Fruit fly (Drosophila melanogaster) whole organism, wandering third instar larva: Measurements from ENCODE around the gene Agpat2.
A peak's percentile ranks its signal among the peaks of the same experiment; 100 is the strongest.

Experiments
- Abd-B ChIP-seq: fragments of >200 bp; optimal IDR thresholded peaks from 2 replicates; lab custom pipeline; 2017; ENCODE audit warnings: missing biosample characterization, missing genetic modification characterization
- CG32264 ChIP-seq: fragments of 200-800 bp; sonication (Bioruptor generic); optimal IDR thresholded peaks from 2 replicates; lab custom pipeline; 2016; ENCODE audit warnings: missing biosample characterization, missing genetic modification characterization
- CG9705 ChIP-seq: fragments of 200-800 bp; sonication (Bioruptor generic); optimal IDR thresholded peaks from 2 replicates; lab custom pipeline; 2018; ENCODE audit warnings: missing biosample characterization, mild to moderate bottlenecking, missing genetic modification characterization
- CrebA ChIP-seq: fragments of 200-800 bp; sonication (Bioruptor generic); optimal IDR thresholded peaks from 2 replicates; lab custom pipeline; 2016; ENCODE audit warnings: missing biosample characterization, mild to moderate bottlenecking, missing genetic modification characterization, borderline replicate concordance
- Dfd ChIP-seq: fragments of >200 bp; optimal IDR thresholded peaks from 2 replicates; lab custom pipeline; 2017; ENCODE audit warnings: missing biosample characterization, missing genetic modification characterization
- Dif ChIP-seq: fragments of 200-275, 200-300 bp; sonication (Bioruptor generic); optimal IDR thresholded peaks from 2 replicates; lab custom pipeline; 2018; ENCODE audit warnings: missing biosample characterization, missing genetic modification characterization; ENCODE audit not compliant: partially characterized antibody
- HLH106 ChIP-seq: fragments of 200-800 bp; optimal IDR thresholded peaks from 3 replicates; lab custom pipeline; 2019; ENCODE audit warnings: missing biosample characterization, mild to moderate bottlenecking, missing genetic modification characterization, moderate library complexity
- Hnf4 ChIP-seq: fragments of 200-800 bp; sonication (Bioruptor generic); optimal IDR thresholded peaks from 2 replicates; lab custom pipeline; 2016; ENCODE audit warnings: missing biosample characterization, mild to moderate bottlenecking, missing genetic modification characterization
- Hr78 ChIP-seq: fragments of >200 bp; optimal IDR thresholded peaks from 2 replicates; lab custom pipeline; 2017; ENCODE audit warnings: missing biosample characterization, missing genetic modification characterization
- Hr83 ChIP-seq: fragments of 200-300 bp; sonication (Bioruptor generic); optimal IDR thresholded peaks from 2 replicates; lab custom pipeline; 2016; ENCODE audit warnings: missing biosample characterization, mild to moderate bottlenecking, missing genetic modification characterization, moderate library complexity; ENCODE audit not compliant: poor library complexity, severe bottlenecking
- Jra ChIP-seq: sonication (Bioruptor generic); optimal IDR thresholded peaks from 2 replicates; lab custom pipeline; 2016; ENCODE audit warnings: missing biosample characterization, missing genetic modification characterization
- Mio ChIP-seq: sonication (Bioruptor generic); optimal IDR thresholded peaks from 2 replicates; lab custom pipeline; 2016; ENCODE audit warnings: missing biosample characterization, missing genetic modification characterization
- Myc ChIP-seq: fragments of >200 bp; optimal IDR thresholded peaks from 2 replicates; lab custom pipeline; 2017
- N ChIP-seq: fragments of >200 bp; optimal IDR thresholded peaks from 2 replicates; lab custom pipeline; 2018; ENCODE audit warnings: missing biosample characterization, missing external identifiers, missing genetic modification characterization
- OdsH ChIP-seq: fragments of 200-800 bp; sonication (Bioruptor generic); optimal IDR thresholded peaks from 2 replicates; lab custom pipeline; 2016; ENCODE audit warnings: missing biosample characterization, mild to moderate bottlenecking, missing genetic modification characterization
- Rel ChIP-seq, 2 experiments: fragments of 200-800 bp; sonication (Bioruptor generic) in 1 of 2; optimal IDR thresholded peaks; 2 replicates in 1 of 2; 3 replicates in 1 of 2; lab custom pipeline; 2016 to 2019; ENCODE audit warnings: mild to moderate bottlenecking in 2 of 2, missing biosample characterization in 2 of 2, missing genetic modification characterization in 2 of 2, moderate library complexity in 1 of 2
- Sp1 ChIP-seq: fragments of 200-800 bp; sonication (Bioruptor generic); optimal IDR thresholded peaks from 3 replicates; lab custom pipeline; 2019; ENCODE audit warnings: missing biosample characterization, mild to moderate bottlenecking, missing genetic modification characterization, moderate library complexity
- Vsx2 ChIP-seq: fragments of 200-300, 225-300 bp; sonication (Bioruptor generic); optimal IDR thresholded peaks from 2 replicates; lab custom pipeline; 2018; ENCODE audit warnings: missing biosample characterization, missing genetic modification characterization; ENCODE audit not compliant: partially characterized antibody
- br ChIP-seq: fragments of 200-800 bp; sonication (Bioruptor generic); optimal IDR thresholded peaks from 2 replicates; lab custom pipeline; 2016; ENCODE audit warnings: missing biosample characterization, missing genetic modification characterization
- brk ChIP-seq: fragments of 200-800 bp; sonication (Bioruptor generic); optimal IDR thresholded peaks from 2 replicates; lab custom pipeline; 2016; ENCODE audit warnings: missing biosample characterization, mild to moderate bottlenecking, missing genetic modification characterization
- dl ChIP-seq, 2 experiments: fragments of 175-275, 200-275 bp in 1 of 2; fragments of 200-275 bp in 1 of 2; sonication (Bioruptor generic); optimal IDR thresholded peaks; lab custom pipeline; 2018; ENCODE audit warnings: mild to moderate bottlenecking in 2 of 2, missing biosample characterization in 2 of 2, missing genetic modification characterization in 2 of 2, moderate library complexity in 2 of 2; ENCODE audit not compliant: partially characterized antibody in 2 of 2, insufficient read depth in 1 of 2
- dmrt93B ChIP-seq: fragments of 200-800 bp; sonication (Bioruptor generic); optimal IDR thresholded peaks from 2 replicates; lab custom pipeline; 2018; ENCODE audit warnings: missing biosample characterization, mild to moderate bottlenecking, missing genetic modification characterization
- dsf ChIP-seq: sonication (Bioruptor generic); optimal IDR thresholded peaks from 2 replicates; lab custom pipeline; 2016; ENCODE audit warnings: missing biosample characterization, missing genetic modification characterization, borderline replicate concordance
- ey ChIP-seq: fragments of 200-800 bp; sonication (Bioruptor generic); optimal IDR thresholded peaks from 2 replicates; lab custom pipeline; 2016; ENCODE audit warnings: missing biosample characterization, missing genetic modification characterization
- foxo ChIP-seq, 2 experiments: fragments of 200-800 bp; sonication (Bioruptor generic); optimal IDR thresholded peaks; 2 replicates in 1 of 2; 3 replicates in 1 of 2; lab custom pipeline; 2016 to 2017; ENCODE audit warnings: missing biosample characterization in 2 of 2, missing genetic modification characterization in 2 of 2
- fru ChIP-seq: fragments of 200-800 bp; sonication (Bioruptor generic); optimal IDR thresholded peaks from 3 replicates; lab custom pipeline; 2016; ENCODE audit warnings: missing biosample characterization, mild to moderate bottlenecking, missing genetic modification characterization
- h ChIP-seq: fragments of 200-800 bp; sonication (Bioruptor generic); optimal IDR thresholded peaks from 3 replicates; lab custom pipeline; 2016; ENCODE audit warnings: missing biosample characterization, mild to moderate bottlenecking, missing genetic modification characterization
- jim ChIP-seq: fragments of 175-275, 200-325 bp; sonication (Bioruptor generic); optimal IDR thresholded peaks from 2 replicates; lab custom pipeline; 2016; ENCODE audit warnings: missing biosample characterization, mild to moderate bottlenecking, missing genetic modification characterization
- lola ChIP-seq: fragments of >200 bp; optimal IDR thresholded peaks from 2 replicates; lab custom pipeline; 2017; ENCODE audit warnings: missing biosample characterization, missing genetic modification characterization
- pan ChIP-seq: fragments of >200 bp; optimal IDR thresholded peaks from 2 replicates; lab custom pipeline; 2017
- psq ChIP-seq: fragments of 200-800 bp; sonication (Bioruptor generic); optimal IDR thresholded peaks from 3 replicates; lab custom pipeline; 2017; ENCODE audit warnings: missing biosample characterization, mild to moderate bottlenecking, missing genetic modification characterization, moderate library complexity
- rgr ChIP-seq: fragments of 200-800 bp; sonication (Bioruptor generic); optimal IDR thresholded peaks from 3 replicates; lab custom pipeline; 2016; ENCODE audit warnings: missing biosample characterization, mild to moderate bottlenecking, missing genetic modification characterization
- sage ChIP-seq: fragments of 200-800 bp; sonication (Bioruptor generic); optimal IDR thresholded peaks from 2 replicates; lab custom pipeline; 2016; ENCODE audit warnings: missing biosample characterization, mild to moderate bottlenecking, missing genetic modification characterization
- sv ChIP-seq: fragments of 200-800 bp; sonication (Bioruptor generic); optimal IDR thresholded peaks from 3 replicates; lab custom pipeline; 2016; ENCODE audit warnings: missing biosample characterization, missing genetic modification characterization
- tai ChIP-seq: sonication (Bioruptor generic); optimal IDR thresholded peaks from 2 replicates; lab custom pipeline; 2016; ENCODE audit warnings: missing biosample characterization, missing genetic modification characterization
- usp ChIP-seq: fragments of >200 bp; optimal IDR thresholded peaks from 2 replicates; lab custom pipeline; 2017; ENCODE audit warnings: missing biosample characterization, missing genetic modification characterization
- woc ChIP-seq: sonication (Bioruptor generic); optimal IDR thresholded peaks from 2 replicates; lab custom pipeline; 2016; ENCODE audit warnings: missing biosample characterization, mild to moderate bottlenecking, missing genetic modification characterization

The Agpat2 gene

DNA sequence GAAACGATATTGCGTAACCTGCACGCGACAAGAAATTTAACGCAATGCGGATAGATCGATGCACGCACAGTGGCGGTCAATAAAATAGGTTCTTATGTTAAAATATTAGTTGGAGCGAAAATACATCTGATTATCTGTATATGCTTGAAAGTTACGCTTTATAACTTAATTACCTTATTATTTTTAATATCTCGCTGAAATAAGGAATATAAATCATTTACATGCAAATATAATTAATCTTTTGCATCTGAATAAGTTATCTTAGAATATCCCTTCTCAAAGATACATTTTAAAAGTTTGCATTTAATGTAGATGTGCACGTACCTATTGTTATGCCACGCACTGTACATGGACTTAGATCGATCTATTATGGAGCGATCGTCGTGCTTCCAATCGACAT is 7.9 kb upstream of the Agpat2 start:
- peak; percentile 7 for TF ChIP-seq h (GFP tag; lab: Kevin White, UChicago)
- TF ChIP-seq tai (GFP tag; lab: Kevin White, UChicago): no peak
- TF ChIP-seq Myc (lab: Kevin White, UChicago): no peak
- peak; percentile 32 for TF ChIP-seq Sp1 (GFP tag; lab: Kevin White, UChicago)
- TF ChIP-seq foxo (GFP tag; optimal IDR thresholded peaks at IDR 0.05; lab: Kevin White, UChicago): peak in 1 of 2 experiments; percentile 22

dm6 chr2L:8468929-8469681 is 5.3 kb upstream of the Agpat2 start:
- no peak for TF ChIP-seq Hr78 (GFP tag; lab: Kevin White, UChicago)
- peak; percentile 11 for TF ChIP-seq rgr (GFP tag; lab: Kevin White, UChicago)
- peak; percentile 30 for TF ChIP-seq ey (GFP tag; lab: Kevin White, UChicago)
- peak; percentile 11 for TF ChIP-seq psq (GFP tag; lab: Kevin White, UChicago)
- no peak for TF ChIP-seq Mio
- TF ChIP-seq sage (GFP tag; lab: Kevin White, UChicago): no peak
- TF ChIP-seq dl (GFP tag; optimal IDR thresholded peaks at IDR 0.05; lab: Kevin White, UChicago; ENCODE audit: insufficient read depth in 1 of 2, partially characterized antibody in 2 of 2): no peak
- TF ChIP-seq Jra: no peak
- peak; percentile 33 for TF ChIP-seq OdsH (GFP tag; lab: Kevin White, UChicago)
- TF ChIP-seq fru: peak; percentile 48
- TF ChIP-seq foxo (GFP tag; optimal IDR thresholded peaks at IDR 0.05; lab: Kevin White, UChicago): peak in 1 of 2 experiments; percentile 52
- TF ChIP-seq br (GFP tag; lab: Kevin White, UChicago): no peak
- TF ChIP-seq HLH106 (tag; lab: Kevin White, UChicago): peak; percentile 48
- peak; percentile 40 for TF ChIP-seq h (GFP tag; lab: Kevin White, UChicago)
- TF ChIP-seq sv (GFP tag; lab: Kevin White, UChicago): no peak
- TF ChIP-seq woc (GFP tag; lab: Kevin White, UChicago): peak; percentile 35

DNA sequence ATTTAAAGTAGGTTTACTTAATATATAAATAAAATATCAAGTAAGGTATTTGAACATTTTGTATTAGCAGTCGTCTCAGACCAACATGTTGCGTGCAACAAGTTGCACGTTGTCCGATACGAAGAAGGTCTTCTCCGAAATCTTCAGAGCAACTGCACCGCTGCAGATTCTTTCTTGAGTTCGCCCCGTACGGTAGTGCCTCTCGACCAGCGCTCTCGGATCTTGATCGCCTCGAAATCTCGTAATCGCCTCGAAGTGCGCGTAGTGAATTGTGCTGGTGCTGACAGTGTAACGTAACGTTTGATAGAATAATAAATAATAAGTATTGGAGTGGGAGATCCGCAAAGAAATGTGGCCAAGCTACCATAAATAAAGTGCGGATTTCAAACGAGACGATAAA is 2.8 kb upstream of the Agpat2 start, which contains the start of gene dachs:
Gene dachs, plus strand, starts transcription at position 175 of the 400 bp plus-strand sequence.
- TF ChIP-seq dmrt93B (GFP tag; lab: Kevin White, UChicago): no peak
- no peak for TF ChIP-seq Mio
- no peak for TF ChIP-seq pan (lab: Kevin White, UChicago)
- no peak for TF ChIP-seq HLH106 (tag; lab: Kevin White, UChicago)
- no peak for TF ChIP-seq CG9705
- TF ChIP-seq Hr78 (GFP tag; lab: Kevin White, UChicago): no peak

dm6 chr2L:8464107-8464582 is 351 bp upstream of the Agpat2 start, which contains the start of gene prg:
Gene prg (plus strand): TSS chr2L:8464488.
- no peak for TF ChIP-seq Dif (GFP tag; lab: Kevin White, UChicago)
- no peak for TF ChIP-seq Rel (GFP tag; optimal IDR thresholded peaks at IDR 0.05; lab: Kevin White, UChicago)
- TF ChIP-seq Rel (tag; optimal IDR thresholded peaks at IDR 0.05; lab: Kevin White, UChicago): no peak
- TF ChIP-seq CrebA (GFP tag; lab: Kevin White, UChicago): no peak
- peak; percentile 40 to 76 for TF ChIP-seq foxo (GFP tag; optimal IDR thresholded peaks at IDR 0.05; lab: Kevin White, UChicago)
- peak; percentile 82 for TF ChIP-seq tai (GFP tag; lab: Kevin White, UChicago)
- TF ChIP-seq brk: peak; percentile 51
- no peak for TF ChIP-seq Mio
- peak; percentile 32 for TF ChIP-seq sage (GFP tag; lab: Kevin White, UChicago)
- TF ChIP-seq Sp1 (GFP tag; lab: Kevin White, UChicago): peak; percentile 66
- TF ChIP-seq h (GFP tag; lab: Kevin White, UChicago): peak; percentile 78
- TF ChIP-seq lola (GFP tag; lab: Kevin White, UChicago): no peak
- TF ChIP-seq Dfd (GFP tag; lab: Kevin White, UChicago): no peak
- TF ChIP-seq jim: no peak
- peak; percentile 64 for TF ChIP-seq sv (GFP tag; lab: Kevin White, UChicago)
- peak; percentile 28 for TF ChIP-seq br (GFP tag; lab: Kevin White, UChicago)
- TF ChIP-seq fru: peak; percentile 74
- peak; percentile 28 for TF ChIP-seq OdsH (GFP tag; lab: Kevin White, UChicago)
- peak; percentile 55 for TF ChIP-seq Myc (lab: Kevin White, UChicago)
- TF ChIP-seq HLH106 (tag; lab: Kevin White, UChicago): peak; percentile 64
- TF ChIP-seq Hnf4: peak; percentile 66
- TF ChIP-seq pan (lab: Kevin White, UChicago): no peak
- no peak for TF ChIP-seq Hr78 (GFP tag; lab: Kevin White, UChicago)
- no peak for TF ChIP-seq Vsx2 (GFP tag; lab: Kevin White, UChicago)
- TF ChIP-seq rgr (GFP tag; lab: Kevin White, UChicago): peak; percentile 62
- TF ChIP-seq psq (GFP tag; lab: Kevin White, UChicago): peak; percentile 33
- TF ChIP-seq woc (GFP tag; lab: Kevin White, UChicago): peak; percentile 84
- peak; percentile 8 for TF ChIP-seq CG32264 (GFP tag; lab: Kevin White, UChicago)
- no peak for TF ChIP-seq dl (GFP tag; optimal IDR thresholded peaks at IDR 0.05; lab: Kevin White, UChicago; ENCODE audit: insufficient read depth in 1 of 2, partially characterized antibody in 2 of 2)
- TF ChIP-seq Abd-B (GFP tag; lab: Kevin White, UChicago): no peak
- TF ChIP-seq dmrt93B (GFP tag; lab: Kevin White, UChicago): no peak
- TF ChIP-seq N (GFP tag; lab: Kevin White, UChicago): no peak
- TF ChIP-seq CG9705: peak; percentile 44
- TF ChIP-seq Jra: peak; percentile 63
- TF ChIP-seq ey (GFP tag; lab: Kevin White, UChicago): peak; percentile 45
- no peak for TF ChIP-seq usp (GFP tag; lab: Kevin White, UChicago)
- peak; percentile 15 for TF ChIP-seq dsf (GFP tag; lab: Kevin White, UChicago)
- peak; percentile 40 for TF ChIP-seq Hr83
